Fruit fly (Drosophila melanogaster): ENCODE measurements around the gene CG2926.

Gene CG2926

dm6 chr3R:5587863-5588519, at the start of gene CG2926 (continued):
- TF ChIP-seq disco-r (GFP tag; optimal IDR thresholded peaks at IDR 0.05) (no peak), CG3281 (GFP tag; optimal IDR thresholded peaks at IDR 0.05) (no peak), gt (GFP tag; IDR thresholded peaks at IDR 0.05) (no peak), CG8281 (tag; optimal IDR thresholded peaks at IDR 0.05) (no peak), pan (optimal IDR thresholded peaks at IDR 0.05) (no peak), pan (GFP tag; optimal IDR thresholded peaks at IDR 0.05 in 1 of 2, IDR thresholded peaks at IDR 0.05 in 1 of 2) (peak in 1 of 2 experiments; percentile 16), CG1233 (GFP tag; optimal IDR thresholded peaks at IDR 0.05) (peak; percentile 33), CG33557 (GFP tag; optimal IDR thresholded peaks at IDR 0.05) (no peak), Taf1 (GFP tag; IDR thresholded peaks at IDR 0.05) (no peak), CG14860 (GFP tag; IDR thresholded peaks at IDR 0.05; ENCODE audit: partially characterized antibody) (peak; percentile 85), h (optimal IDR thresholded peaks at IDR 0.05) (no peak), ERR (GFP tag; optimal IDR thresholded peaks at IDR 0.05) (no peak), NFAT (GFP tag; IDR thresholded peaks at IDR 0.05) (peak; percentile 56), jigr1 (GFP tag; IDR thresholded peaks at IDR 0.05) (no peak), fd96Cb (tag; optimal IDR thresholded peaks at IDR 0.05) (no peak), so (GFP tag; IDR thresholded peaks at IDR 0.05) (no peak), CG1647 (GFP tag; optimal IDR thresholded peaks at IDR 0.05) (no peak), dimm (GFP tag; IDR thresholded peaks at IDR 0.05) (no peak), Drgx (GFP tag; IDR thresholded peaks at IDR 0.05) (no peak), ewg (GFP tag; optimal IDR thresholded peaks at IDR 0.05) (no peak), klu (GFP tag; IDR thresholded peaks at IDR 0.05) (no peak), CG18476 (GFP tag; optimal IDR thresholded peaks at IDR 0.05) (no peak), BtbVII (GFP tag; optimal IDR thresholded peaks at IDR 0.05) (no peak), hb (GFP tag; IDR thresholded peaks at IDR 0.05; ENCODE audit: partially characterized antibody) (peak; percentile 84), CG17186 (GFP tag; optimal IDR thresholded peaks at IDR 0.05) (peak; percentile 76), Mad (GFP tag; optimal IDR thresholded peaks at IDR 0.05) (peak; percentile 47), Antp (GFP tag; optimal IDR thresholded peaks at IDR 0.05) (peak; percentile 16), CG6175 (GFP tag; IDR thresholded peaks at IDR 0.05) (no peak), ac (GFP tag; optimal IDR thresholded peaks at IDR 0.05) (no peak), CG11695 (GFP tag; IDR thresholded peaks at IDR 0.05) (no peak), CG15601 (tag; optimal IDR thresholded peaks at IDR 0.05) (no peak), CG5245 (GFP tag; optimal IDR thresholded peaks at IDR 0.05) (peak; percentile 94), ken (GFP tag; IDR thresholded peaks at IDR 0.05) (no peak), NC2β (GFP tag; optimal IDR thresholded peaks at IDR 0.05) (peak; percentile 34), Hr78 (GFP tag; optimal IDR thresholded peaks at IDR 0.05) (no peak), Hr51 (GFP tag; optimal IDR thresholded peaks at IDR 0.05) (no peak), pita (GFP tag; optimal IDR thresholded peaks at IDR 0.05) (no peak), fd64A (GFP tag; optimal IDR thresholded peaks at IDR 0.05) (no peak), rib (GFP tag; IDR thresholded peaks at IDR 0.05) (peak; percentile 57), psq (GFP tag; optimal IDR thresholded peaks at IDR 0.05) (no peak), CG6272 (GFP tag; IDR thresholded peaks at IDR 0.05) (peak; percentile 62), ro (GFP tag; IDR thresholded peaks at IDR 0.05) (no peak), CG12219 (GFP tag; optimal IDR thresholded peaks at IDR 0.05) (no peak), Dll (GFP tag; IDR thresholded peaks at IDR 0.05; ENCODE audit: partially characterized antibody) (peak; percentile 82), ems (GFP tag; optimal IDR thresholded peaks at IDR 0.05) (no peak), CG17612 (GFP tag; IDR thresholded peaks at IDR 0.05) (no peak), trem (tag; optimal IDR thresholded peaks at IDR 0.05) (peak; percentile 26), Fer2 (tag; optimal IDR thresholded peaks at IDR 0.05) (no peak), D19B (GFP tag; optimal IDR thresholded peaks at IDR 0.05) (no peak), CG4730 (GFP tag; IDR thresholded peaks at IDR 0.05) (no peak), tup (GFP tag; optimal IDR thresholded peaks at IDR 0.05) (no peak)
